Worm (Caenorhabditis elegans): ENCODE data around the gene lin-36.

Gene lin-36

DNA sequence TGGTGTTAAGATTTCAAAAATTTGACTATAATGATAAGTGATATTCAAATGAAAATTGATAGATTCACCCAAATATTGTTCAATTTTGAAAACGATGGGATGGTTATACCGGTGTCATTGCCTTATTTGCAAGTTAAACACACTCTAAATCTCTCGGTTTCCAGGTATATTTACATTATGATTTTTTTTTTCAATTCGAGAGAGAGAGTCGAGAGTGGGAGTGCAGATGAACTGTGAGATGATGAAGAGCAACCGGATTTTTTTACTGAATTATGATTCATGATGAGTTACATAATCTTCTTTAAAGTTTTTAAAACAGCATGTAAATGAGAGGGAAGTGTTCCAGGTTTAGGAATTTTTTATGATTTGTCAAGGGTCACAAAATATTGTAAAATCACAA is 12.9 kb upstream of the lin-36 start, which contains the start of gene F44B9.10:
TSS of gene F44B9.10 (minus strand) at position 101 of the 400 bp plus-strand sequence.
- no peak for TF ChIP-seq unc-62 (GFP tag; optimal IDR thresholded peaks at IDR 0.05)

DNA sequence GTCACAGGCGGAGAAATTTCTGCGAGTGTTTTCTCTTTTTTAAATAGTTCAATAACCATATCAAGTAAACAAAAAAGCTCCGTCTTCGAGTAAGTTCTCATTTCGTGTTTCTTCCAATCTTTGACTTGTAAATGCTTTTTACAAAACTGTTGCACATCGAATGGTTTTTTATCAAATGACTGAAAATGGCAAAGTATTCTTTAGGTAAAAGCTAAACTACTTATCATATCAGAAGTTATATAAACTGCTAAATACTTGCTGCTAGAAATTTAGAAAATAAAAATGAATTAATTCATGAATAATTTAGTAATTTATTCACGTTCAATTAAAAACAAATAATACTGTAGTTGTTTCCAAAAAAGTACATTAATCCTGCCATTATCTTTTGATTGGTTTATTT is 10.3 kb upstream of the lin-36 start, which contains the start of gene F44B9.9:
TSS of gene F44B9.9 (minus strand) at position 101 of the 400 bp plus-strand sequence.
- TF ChIP-seq unc-62 (GFP tag; optimal IDR thresholded peaks at IDR 0.05) = no peak

DNA sequence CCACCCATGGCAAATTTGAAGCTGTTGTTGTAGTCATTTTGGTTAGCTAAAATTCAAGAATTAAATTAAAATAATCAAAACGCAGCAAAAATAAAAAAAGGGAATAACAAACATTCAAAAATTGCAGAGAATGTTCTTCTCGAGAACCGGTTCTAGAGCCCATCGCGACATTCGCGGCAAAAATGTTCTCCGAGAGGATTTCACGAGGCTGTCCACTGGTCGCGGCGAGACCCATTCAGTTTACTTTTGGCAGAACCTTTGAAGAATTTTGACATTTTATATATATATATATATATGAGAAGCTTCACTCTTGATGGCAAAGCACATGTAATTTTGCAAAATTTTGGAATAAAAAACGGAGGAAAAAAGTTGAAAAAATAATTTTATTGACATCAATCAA is 8.8 kb upstream of the lin-36 start, which contains the start of gene F44B9.8:
TSS of gene F44B9.8 (minus strand) at position 163 of the 400 bp plus-strand sequence.
- no peak for TF ChIP-seq unc-62 (GFP tag; optimal IDR thresholded peaks at IDR 0.05)

DNA sequence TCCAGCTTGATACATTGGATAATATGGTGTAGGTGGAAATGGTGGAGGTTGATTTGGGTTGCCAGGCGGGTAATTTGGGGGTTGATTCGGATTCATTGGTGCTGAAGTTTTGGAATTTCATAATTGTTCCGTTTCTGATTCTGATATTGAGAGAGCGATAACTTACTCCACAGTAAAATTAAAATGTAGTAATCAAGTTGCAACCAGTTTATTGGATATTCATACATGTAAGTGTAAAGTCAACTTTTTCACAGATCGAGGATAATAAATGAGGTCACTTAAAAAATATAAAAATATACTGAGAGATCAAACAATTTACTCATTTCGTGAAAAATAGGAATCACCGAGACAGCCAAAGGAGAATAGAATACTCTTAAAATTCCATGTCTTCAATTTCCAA is 7.3 kb upstream of the lin-36 start, which contains the start of gene mdt-30:
TSS of gene mdt-30 (minus strand) at position 101 of the 400 bp plus-strand sequence.
- no peak for TF ChIP-seq unc-62 (GFP tag; optimal IDR thresholded peaks at IDR 0.05)

DNA sequence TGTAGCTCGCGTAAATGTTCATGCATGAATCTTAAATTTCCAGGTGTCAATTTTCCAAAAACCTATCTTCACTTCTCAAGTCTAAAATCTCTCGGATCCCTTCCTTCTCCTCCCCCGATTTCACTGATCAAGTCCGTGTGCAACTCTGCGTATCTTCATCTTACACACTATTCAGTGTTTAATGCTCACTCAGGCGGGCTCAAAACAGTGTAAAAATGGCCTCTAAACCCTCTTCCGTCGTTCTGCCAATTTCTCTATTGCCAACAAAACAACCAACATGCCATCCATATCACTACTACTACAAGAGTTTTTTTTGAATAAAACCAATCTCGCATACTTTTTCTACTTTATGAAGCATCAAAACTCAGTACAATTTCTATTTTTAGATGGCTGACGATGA is 1.4 kb upstream of the lin-36 start, which contains the start of gene F44B9.2:
TSS of gene F44B9.2 (plus strand) at position 387 of the 400 bp plus-strand sequence.
- no peak for TF ChIP-seq unc-62 (GFP tag; optimal IDR thresholded peaks at IDR 0.05)

DNA sequence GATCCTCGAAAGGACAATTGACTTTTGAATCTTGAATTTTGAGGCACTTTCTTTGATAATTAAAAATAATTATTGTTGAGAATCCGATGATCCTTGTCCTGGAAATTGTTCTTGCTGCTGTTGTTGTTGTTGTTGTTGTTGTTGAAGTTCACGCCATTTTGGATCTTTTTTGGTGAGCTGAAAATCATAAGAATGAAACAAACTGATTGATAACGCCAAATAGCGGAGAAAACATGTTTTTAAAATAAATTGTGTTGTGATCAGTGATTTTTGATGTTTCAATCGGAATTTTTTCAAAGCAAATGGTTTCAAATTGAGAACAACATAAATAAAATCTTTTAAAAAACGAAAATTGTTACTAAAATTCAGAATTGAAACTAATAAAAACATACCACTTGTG is 3.6 kb downstream of the lin-36 start:
- TF ChIP-seq unc-62 (GFP tag; optimal IDR thresholded peaks at IDR 0.05) = no peak

DNA sequence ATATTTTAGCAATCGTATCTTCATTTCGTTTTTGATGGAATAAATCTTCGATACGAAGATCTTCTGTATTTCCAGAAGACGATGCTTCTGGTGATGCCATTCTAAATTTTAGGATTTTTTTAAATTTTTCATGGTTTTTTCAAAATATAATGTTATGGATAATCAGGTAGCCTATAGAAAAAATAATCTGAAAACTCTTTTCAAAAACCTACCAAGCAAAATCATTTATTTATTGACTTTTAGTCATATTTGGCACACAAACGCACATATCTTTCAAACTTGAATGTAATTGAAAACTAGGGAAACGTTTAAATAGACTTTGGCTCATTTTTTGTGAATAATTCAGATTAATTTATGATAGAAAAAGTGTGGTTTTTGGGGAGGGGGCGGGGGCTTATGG is 4.2 kb downstream of the lin-36 start, which contains the start of gene F44B9.5:
TSS of gene F44B9.5 (minus strand) at position 101 of the 400 bp plus-strand sequence.
- TF ChIP-seq unc-62 (GFP tag; optimal IDR thresholded peaks at IDR 0.05) = no peak

DNA sequence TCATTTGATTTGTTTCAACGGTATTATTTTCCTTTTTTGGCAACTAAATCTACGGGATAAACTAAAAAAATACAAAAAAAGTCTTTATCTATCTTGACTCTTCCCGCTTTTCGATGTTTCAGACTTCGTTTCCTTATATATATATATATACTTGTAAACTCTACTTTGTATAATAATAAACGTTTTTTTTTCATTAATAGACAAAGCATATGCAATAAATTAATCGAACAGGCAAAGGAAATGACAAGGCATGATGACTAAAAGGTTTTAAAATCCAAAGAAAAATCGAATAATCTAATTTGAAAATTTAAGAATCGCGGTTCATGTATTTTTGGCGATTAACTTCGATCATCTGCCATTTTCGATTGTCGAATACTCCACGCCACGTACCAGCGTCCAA is 7.1 kb downstream of the lin-36 start:
- TF ChIP-seq unc-62 (GFP tag; optimal IDR thresholded peaks at IDR 0.05) = no peak

DNA sequence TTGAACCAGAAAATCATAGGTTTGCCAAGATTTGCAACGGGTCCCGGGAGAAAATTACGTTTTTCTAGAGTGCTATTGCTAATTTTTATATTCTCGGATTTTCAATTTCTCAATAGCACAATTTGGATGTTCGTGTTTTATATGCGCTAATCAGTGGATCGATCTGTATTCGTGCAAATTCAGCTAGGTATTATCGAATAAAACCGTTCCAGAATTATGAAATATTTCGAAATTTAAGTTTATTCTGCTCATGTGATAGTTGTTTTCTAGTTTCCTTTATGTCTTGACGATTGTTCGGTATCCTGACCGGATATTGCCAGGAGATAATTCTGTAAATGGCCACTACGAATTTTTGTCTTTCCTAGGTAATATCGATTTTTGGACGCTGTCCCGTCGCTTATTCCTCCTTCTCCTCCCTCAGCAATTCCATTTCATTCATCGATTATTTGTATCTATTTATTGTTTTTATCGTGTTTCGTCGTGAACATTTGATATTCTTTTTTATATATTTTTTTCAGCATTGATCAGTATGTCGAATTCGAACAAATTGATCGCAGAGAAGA is 10.3 kb downstream of the lin-36 start, which contains the start of gene cit-1.2:
TSS of gene cit-1.2 (plus strand) at position 513 of the 563 bp plus-strand sequence.
- TF ChIP-seq unc-62 (GFP tag; optimal IDR thresholded peaks at IDR 0.05) = no peak

DNA sequence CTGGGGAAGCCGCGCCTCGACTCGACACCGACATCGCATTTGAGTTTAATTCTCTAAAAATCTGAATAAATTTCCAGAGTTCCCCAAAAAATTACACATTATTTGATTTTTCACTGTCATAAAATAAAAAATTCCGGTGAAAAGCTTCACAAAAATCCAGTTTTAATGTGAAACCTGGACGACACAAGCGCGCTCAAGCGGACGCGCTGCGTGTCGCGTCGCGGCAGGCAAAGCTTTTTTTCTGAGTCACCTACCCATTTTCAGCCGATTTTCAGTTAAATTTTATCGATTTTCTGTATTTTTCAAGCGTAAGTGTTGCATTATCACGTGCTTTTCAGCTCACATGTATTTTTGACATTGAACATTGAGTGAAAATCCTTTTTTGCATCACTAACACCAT is 10.9 kb downstream of the lin-36 start, which contains the start of gene cit-1.1:
TSS of gene cit-1.1 (minus strand) at position 53 of the 400 bp plus-strand sequence.
- TF ChIP-seq unc-62 (GFP tag; optimal IDR thresholded peaks at IDR 0.05) = no peak

DNA sequence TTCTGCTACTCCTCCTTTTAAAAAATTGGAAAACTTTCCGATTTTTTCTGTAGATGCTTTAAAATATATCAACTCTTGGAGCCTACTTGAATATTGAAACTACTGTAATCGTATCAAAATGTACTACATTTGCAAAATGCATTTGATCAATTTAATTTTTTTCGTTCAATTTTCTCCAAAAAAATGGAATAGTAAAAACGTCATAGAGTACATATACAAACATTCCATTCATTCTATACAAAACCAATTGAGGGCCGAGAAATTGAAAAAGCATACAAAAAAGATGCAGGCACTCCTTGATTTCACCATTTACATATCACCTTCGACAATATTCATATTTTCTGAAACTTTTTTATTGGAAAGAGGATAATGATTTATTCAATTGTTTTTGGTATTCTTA is 16.6 kb downstream of the lin-36 start, which contains the start of gene C06G4.6:
TSS of gene C06G4.6 (plus strand) at position 301 of the 400 bp plus-strand sequence.
- no peak for TF ChIP-seq unc-62 (GFP tag; optimal IDR thresholded peaks at IDR 0.05)

DNA sequence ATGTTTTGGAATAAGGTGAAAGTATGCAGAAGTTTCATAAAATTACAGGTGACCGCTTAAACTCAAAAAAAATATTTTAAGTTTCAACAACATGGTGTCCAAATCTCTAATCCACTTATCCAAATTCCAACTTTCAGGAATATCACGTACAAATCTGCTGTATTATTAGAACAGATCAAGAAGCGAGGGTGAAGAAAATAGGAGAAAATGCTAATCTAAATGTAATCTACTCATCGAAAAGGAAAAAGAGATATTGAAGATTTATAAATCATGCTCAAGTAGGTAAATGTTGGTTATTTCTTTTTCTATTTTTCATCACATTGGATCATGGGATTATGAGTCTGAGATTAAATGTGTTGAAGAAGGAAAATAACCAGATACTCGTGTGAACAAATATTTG is 19.1 kb downstream of the lin-36 start:
- TF ChIP-seq unc-62 (GFP tag; optimal IDR thresholded peaks at IDR 0.05) = no peak

DNA sequence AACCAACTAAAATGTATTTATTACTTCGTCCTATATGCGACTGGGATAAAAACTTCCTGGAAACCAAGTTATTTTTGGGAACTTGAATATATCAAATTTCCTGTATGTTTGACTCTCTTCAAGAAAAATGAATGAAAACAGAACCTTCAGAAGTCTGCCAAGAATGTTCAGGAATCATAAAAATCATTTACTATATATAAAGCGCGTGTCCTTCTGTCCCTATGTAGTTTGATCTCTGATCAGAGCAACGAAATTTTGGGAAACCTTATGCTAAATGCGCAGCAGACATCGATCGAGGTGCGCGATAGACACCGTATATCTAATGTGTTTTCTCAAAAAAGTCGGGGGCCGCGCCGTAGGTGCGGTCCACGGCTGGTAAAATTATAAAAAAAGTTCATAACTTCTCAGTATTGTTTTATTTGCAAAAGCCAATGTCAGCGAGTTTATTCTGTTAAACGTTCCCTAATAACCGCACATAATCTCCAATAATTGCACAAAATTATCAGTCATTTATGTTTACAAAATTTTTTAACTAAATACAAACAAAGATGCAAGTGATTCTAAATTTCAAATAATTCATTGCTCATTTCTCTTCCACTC is 23.1 kb downstream of the lin-36 start:
- TF ChIP-seq unc-62 (GFP tag; optimal IDR thresholded peaks at IDR 0.05) = no peak

DNA sequence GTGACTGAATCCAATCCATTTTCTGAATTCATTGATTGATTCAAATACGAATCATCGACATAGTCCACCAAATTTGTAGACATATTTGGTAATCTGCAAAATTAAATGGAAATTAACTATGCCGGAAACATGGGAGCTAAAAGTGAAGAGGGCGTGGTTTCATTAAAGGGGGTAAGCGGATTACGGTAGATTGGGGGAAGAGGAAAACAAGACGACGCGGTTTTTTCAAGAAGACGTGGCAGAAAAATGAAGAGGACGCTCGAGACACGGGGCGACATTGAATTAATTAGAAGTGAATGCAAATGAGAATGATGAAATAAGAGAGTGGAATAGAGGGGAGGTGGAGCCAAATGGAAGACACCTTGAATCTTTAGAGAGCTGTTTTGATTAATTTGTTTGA is 24.3 kb downstream of the lin-36 start, which contains the start of gene npr-17:
TSS of gene npr-17 (minus strand) at position 101 of the 400 bp plus-strand sequence.
- TF ChIP-seq unc-62 (GFP tag; optimal IDR thresholded peaks at IDR 0.05) = no peak

DNA sequence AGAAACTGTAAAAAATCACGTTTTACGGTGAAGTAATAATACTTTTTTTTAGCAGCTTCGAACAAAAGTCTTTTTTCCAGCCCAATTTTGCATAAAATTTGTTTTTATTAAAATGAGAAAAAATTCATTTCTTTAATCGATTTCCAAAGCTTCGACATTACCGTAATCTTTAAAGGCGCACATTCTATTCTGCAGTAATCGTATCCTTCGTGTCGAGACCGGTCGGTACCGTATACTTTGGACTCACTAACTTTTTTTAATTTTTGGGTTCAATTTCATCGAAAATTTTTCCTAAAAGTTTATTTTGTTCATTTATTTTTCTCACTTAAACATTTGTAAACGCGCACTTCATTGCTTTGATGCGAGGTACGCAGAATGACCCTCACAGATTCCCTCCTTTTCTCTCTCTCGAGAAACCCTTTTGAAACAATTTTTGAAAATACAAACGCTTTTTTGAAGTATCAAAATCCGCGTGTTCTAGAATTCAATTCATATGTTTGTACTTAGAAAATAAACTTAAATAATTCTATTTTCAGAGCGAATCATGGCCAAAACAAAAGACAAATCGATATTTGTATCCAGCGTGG is 34.0 kb downstream of the lin-36 start, which contains the start of gene hrpk-2:
TSS of gene hrpk-2 (plus strand) at position 537 of the 587 bp plus-strand sequence.
- no peak for TF ChIP-seq unc-62 (GFP tag; optimal IDR thresholded peaks at IDR 0.05)

DNA sequence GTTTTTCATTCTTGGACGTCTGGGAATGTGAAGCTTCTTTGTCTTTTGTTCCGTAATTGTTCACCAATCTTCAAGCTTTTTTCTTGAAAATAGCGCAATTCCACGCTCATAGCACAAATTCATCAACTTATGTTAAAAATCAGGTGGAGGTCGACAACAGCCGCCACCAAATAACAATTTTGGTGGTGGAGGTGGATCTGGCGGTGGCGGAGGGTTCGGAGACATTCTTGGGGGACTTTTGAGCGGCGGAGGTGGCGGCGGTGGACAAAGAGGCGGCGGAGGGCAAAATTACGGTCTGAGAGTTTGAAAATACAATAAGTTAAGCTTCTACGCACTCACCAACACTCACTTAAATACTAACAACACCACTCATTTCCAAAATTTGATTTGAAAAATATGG is 38.7 kb downstream of the lin-36 start:
- TF ChIP-seq unc-62 (GFP tag; optimal IDR thresholded peaks at IDR 0.05) = no peak

Measured in whole organism, dauer.